Worm (Caenorhabditis elegans) whole organism, L3 larva: Measurements from ENCODE around the gene R10H10.4.

ENCODE experiments used
- ZK546.5 ChIP-seq: sonication (generic microtip); optimal IDR thresholded peaks from 2 replicates; lab custom pipeline; 2017; ENCODE audit warnings: missing biosample characterization, missing genetic modification characterization
- elt-2 ChIP-seq: sonication (generic microtip); optimal IDR thresholded peaks from 2 replicates; lab custom pipeline; 2016; ENCODE audit warnings: missing genetic modification reagents, mild to moderate bottlenecking, missing genetic modification characterization, missing compliant biosample characterization
- fkh-10 ChIP-seq: sonication (generic microtip); optimal IDR thresholded peaks from 2 replicates; lab custom pipeline; 2017; ENCODE audit warnings: missing biosample characterization, missing genetic modification reagents, missing genetic modification characterization
- fos-1 ChIP-seq: fragments of 150-350 bp; optimal IDR thresholded peaks from 2 replicates; lab custom pipeline; 2014; ENCODE audit warnings: missing biosample characterization, missing genetic modification characterization
- lin-39 ChIP-seq: fragments of 150-350 bp; optimal IDR thresholded peaks from 2 replicates; lab custom pipeline; 2018; ENCODE audit warnings: missing biosample characterization, missing genetic modification reagents, missing genetic modification characterization
- mml-1 ChIP-seq: fragments of 150-350 bp; sonication (generic microtip); optimal IDR thresholded peaks from 3 replicates; lab custom pipeline; 2014; ENCODE audit warnings: missing biosample characterization, missing genetic modification characterization
- nhr-12 ChIP-seq: fragments of 150-350 bp; optimal IDR thresholded peaks from 2 replicates; lab custom pipeline; 2014; ENCODE audit warnings: missing biosample characterization, missing genetic modification characterization
- nhr-23 ChIP-seq: fragments of 150-350 bp; optimal IDR thresholded peaks from 2 replicates; lab custom pipeline; 2014; ENCODE audit warnings: missing biosample characterization, missing genetic modification reagents, missing genetic modification characterization
- nhr-237 ChIP-seq: fragments of 150-350 bp; optimal IDR thresholded peaks from 2 replicates; lab custom pipeline; 2014; ENCODE audit warnings: missing biosample characterization, missing genetic modification characterization
- nhr-76 ChIP-seq: fragments of 150-350 bp; sonication (generic microtip); optimal IDR thresholded peaks from 5 replicates; lab custom pipeline; 2014; ENCODE audit warnings: missing biosample characterization, missing genetic modification characterization
- unc-62 ChIP-seq: fragments of 150-350 bp; sonication (generic microtip); optimal IDR thresholded peaks from 4 replicates; lab custom pipeline; 2014; ENCODE audit warnings: missing biosample characterization, missing genetic modification reagents, missing genetic modification characterization
- ztf-11 ChIP-seq: fragments of 150-350 bp; optimal IDR thresholded peaks from 2 replicates; lab custom pipeline; 2014; ENCODE audit warnings: missing biosample characterization, missing genetic modification characterization

- no peak for TF ChIP-seq nhr-76
- TF ChIP-seq fos-1 (tag; lab: Kevin White, UChicago) = no peak
- TF ChIP-seq ztf-11 (tag; lab: Kevin White, UChicago) = no peak
- TF ChIP-seq nhr-12 (tag; lab: Kevin White, UChicago) = no peak
- TF ChIP-seq mml-1 (tag; lab: Kevin White, UChicago) = no peak
- TF ChIP-seq nhr-23 (tag; lab: Kevin White, UChicago) = no peak
- TF ChIP-seq lin-39 (tag; lab: Kevin White, UChicago) = no peak
- TF ChIP-seq fkh-10 (GFP tag; lab: Kevin White, UChicago) = no peak
- no peak for TF ChIP-seq unc-62 (GFP tag; lab: Kevin White, UChicago)
- TF ChIP-seq nhr-237 (tag; lab: Kevin White, UChicago) = no peak
- no peak for TF ChIP-seq ZK546.5
- no peak for TF ChIP-seq elt-2 (tag; lab: Kevin White, UChicago)
Measured at ce11 chrIV:10381035-10381434, 13.7 kb downstream of the R10H10.4 start.
